Worm (Caenorhabditis elegans) whole organism, mixed stage, embryonic: Measurements from ENCODE around the gene hsp-75.

Experiments
- bed-3 ChIP-seq: fragments of 200-800 bp; sonication (Bioruptor generic); optimal IDR thresholded peaks from 3 replicates; lab custom pipeline; 2018; ENCODE audit warnings: mild to moderate bottlenecking, missing genetic modification characterization, moderate library complexity, missing compliant biosample characterization
- ceh-39 ChIP-seq: fragments of 150-350 bp; optimal IDR thresholded peaks from 2 replicates; lab custom pipeline; 2014; ENCODE audit warnings: missing biosample characterization, missing genetic modification characterization
- ceh-83 ChIP-seq: fragments of 200-800 bp; sonication (Bioruptor generic); optimal IDR thresholded peaks from 2 replicates; lab custom pipeline; 2018; ENCODE audit warnings: mild to moderate bottlenecking, missing genetic modification characterization, missing compliant biosample characterization
- ces-1 ChIP-seq: fragments of 150-350 bp; optimal IDR thresholded peaks from 2 replicates; lab custom pipeline; 2014; ENCODE audit warnings: missing biosample characterization, missing genetic modification reagents, missing genetic modification characterization
- cnd-1 ChIP-seq: fragments of 200-800 bp; sonication (Bioruptor generic); optimal IDR thresholded peaks from 2 replicates; lab custom pipeline; 2018; ENCODE audit warnings: mild to moderate bottlenecking, missing genetic modification characterization, missing compliant biosample characterization
- drap-1 ChIP-seq: fragments of 200-800 bp; sonication (Bioruptor generic); optimal IDR thresholded peaks from 3 replicates; lab custom pipeline; 2018; ENCODE audit warnings: mild to moderate bottlenecking, missing genetic modification characterization, missing compliant biosample characterization
- elt-1 ChIP-seq: sonication (generic microtip); optimal IDR thresholded peaks from 2 replicates; lab custom pipeline; 2017; ENCODE audit warnings: missing genetic modification characterization, mild to moderate bottlenecking, missing compliant biosample characterization, antibody characterized with exemption, moderate library complexity, borderline replicate concordance; ENCODE audit not compliant: insufficient read depth
- elt-3 ChIP-seq: fragments of 150-350 bp; optimal IDR thresholded peaks from 2 replicates; lab custom pipeline; 2014; ENCODE audit warnings: missing biosample characterization, missing genetic modification characterization
- flh-1 ChIP-seq: fragments of 200-800 bp; sonication (Bioruptor generic); optimal IDR thresholded peaks from 2 replicates; lab custom pipeline; 2018; ENCODE audit warnings: mild to moderate bottlenecking, missing genetic modification characterization, moderate library complexity, missing compliant biosample characterization
- ham-2 ChIP-seq: fragments of 200-800 bp; sonication (Bioruptor generic); optimal IDR thresholded peaks from 2 replicates; lab custom pipeline; 2018; ENCODE audit warnings: mild to moderate bottlenecking, missing genetic modification characterization, missing compliant biosample characterization
- hlh-1 ChIP-seq: fragments of 150-350 bp; optimal IDR thresholded peaks from 2 replicates; lab custom pipeline; 2014; ENCODE audit warnings: missing biosample characterization, missing genetic modification reagents, missing genetic modification characterization
- lin-13 ChIP-seq: fragments of 150-350 bp; optimal IDR thresholded peaks from 2 replicates; lab custom pipeline; 2014; ENCODE audit warnings: missing biosample characterization, missing genetic modification characterization
- lin-32 ChIP-seq: fragments of 200-800 bp; sonication (Bioruptor generic); optimal IDR thresholded peaks from 2 replicates; lab custom pipeline; 2018; ENCODE audit warnings: mild to moderate bottlenecking, missing genetic modification characterization, missing compliant biosample characterization
- lsy-2 ChIP-seq: fragments of 150-350 bp; optimal IDR thresholded peaks from 2 replicates; lab custom pipeline; 2014; ENCODE audit warnings: missing biosample characterization, missing genetic modification characterization
- mab-5 ChIP-seq: fragments of 150-350 bp; optimal IDR thresholded peaks from 2 replicates; lab custom pipeline; 2014; ENCODE audit warnings: missing biosample characterization, missing genetic modification characterization
- mep-1 ChIP-seq: fragments of 150-350 bp; optimal IDR thresholded peaks from 2 replicates; lab custom pipeline; 2017; ENCODE audit warnings: missing biosample characterization, missing genetic modification reagents, missing genetic modification characterization, inconsistent platforms
- mls-2 ChIP-seq: sonication (generic microtip); optimal IDR thresholded peaks from 2 replicates; lab custom pipeline; 2016; ENCODE audit warnings: mild to moderate bottlenecking, missing genetic modification characterization, moderate library complexity, missing compliant biosample characterization
- nhr-12 ChIP-seq: fragments of 150-350 bp; optimal IDR thresholded peaks from 2 replicates; lab custom pipeline; 2014; ENCODE audit warnings: missing biosample characterization, missing genetic modification characterization
- nhr-2 ChIP-seq: fragments of 150-350 bp; optimal IDR thresholded peaks from 2 replicates; lab custom pipeline; 2014; ENCODE audit warnings: missing biosample characterization, missing genetic modification characterization
- nhr-237 ChIP-seq: fragments of 150-350 bp; optimal IDR thresholded peaks from 2 replicates; lab custom pipeline; 2014; ENCODE audit warnings: missing biosample characterization, missing genetic modification characterization
- nhr-28 ChIP-seq: fragments of 150-350 bp; optimal IDR thresholded peaks from 2 replicates; lab custom pipeline; 2014; ENCODE audit warnings: missing biosample characterization, missing genetic modification characterization
- nhr-76 ChIP-seq: sonication (generic microtip); optimal IDR thresholded peaks from 2 replicates; lab custom pipeline; 2017; ENCODE audit warnings: missing biosample characterization, missing genetic modification characterization
- pha-4 ChIP-seq: fragments of 150-350 bp; optimal IDR thresholded peaks from 2 replicates; lab custom pipeline; 2018; ENCODE audit warnings: missing biosample characterization, missing genetic modification reagents, missing genetic modification characterization
- snpc-4 ChIP-seq: fragments of 150-350 bp; optimal IDR thresholded peaks from 2 replicates; lab custom pipeline; 2014; ENCODE audit warnings: missing biosample characterization, missing genetic modification characterization
- sptf-1 ChIP-seq: sonication (generic microtip); optimal IDR thresholded peaks from 2 replicates; lab custom pipeline; 2017; ENCODE audit warnings: mild to moderate bottlenecking, missing genetic modification characterization, moderate library complexity, missing compliant biosample characterization
- tbx-8 ChIP-seq: fragments of 200-800 bp; sonication (Bioruptor generic); optimal IDR thresholded peaks from 2 replicates; lab custom pipeline; 2018; ENCODE audit warnings: mild to moderate bottlenecking, missing genetic modification characterization, moderate library complexity, missing compliant biosample characterization
- unc-120 ChIP-seq: sonication (generic microtip); optimal IDR thresholded peaks from 2 replicates; lab custom pipeline; 2017; ENCODE audit warnings: missing genetic modification characterization, missing compliant biosample characterization; ENCODE audit not compliant: poor library complexity, severe bottlenecking
- unc-39 ChIP-seq: fragments of 150-350 bp; optimal IDR thresholded peaks from 2 replicates; lab custom pipeline; 2014; ENCODE audit warnings: missing biosample characterization, missing genetic modification characterization
- unc-62 ChIP-seq: fragments of 150-350 bp; optimal IDR thresholded peaks from 2 replicates; lab custom pipeline; 2014; ENCODE audit warnings: missing biosample characterization, missing genetic modification reagents, missing genetic modification characterization
- zip-8 ChIP-seq: fragments of 150-350 bp; optimal IDR thresholded peaks from 2 replicates; lab custom pipeline; 2014; ENCODE audit warnings: missing biosample characterization, missing genetic modification characterization
- ztf-11 ChIP-seq: fragments of 150-350 bp; optimal IDR thresholded peaks from 2 replicates; lab custom pipeline; 2014; ENCODE audit warnings: missing biosample characterization, missing genetic modification characterization

hsp-75 gene

ce11 chrIII:7215532-7215931 is 11.0 kb downstream of the hsp-75 start:
- TF ChIP-seq nhr-12 (no peak), hlh-1 (peak; percentile 99), unc-120 (tag; lab: Kevin White, UChicago) (peak; percentile 42), flh-1 (GFP tag; lab: Kevin White, UChicago) (no peak)

DNA sequence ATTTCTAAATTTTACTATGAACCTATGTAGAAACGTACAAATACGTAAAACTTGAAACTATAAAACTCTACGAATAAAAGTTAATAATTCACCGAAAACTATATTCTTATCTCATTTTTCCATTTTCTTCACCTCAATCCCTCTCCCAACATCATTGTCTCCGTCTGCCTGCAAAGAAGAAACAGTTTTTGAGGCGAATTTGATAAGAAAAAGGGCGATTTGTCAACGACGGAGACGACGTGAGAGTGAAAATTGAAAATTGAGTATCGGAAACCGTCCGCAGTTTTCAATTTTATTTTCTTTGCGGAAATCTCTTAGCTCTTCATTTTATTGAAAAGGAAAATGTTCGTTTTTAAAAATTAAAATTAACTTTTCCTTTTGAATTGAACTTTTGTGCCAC is 14.5 kb downstream of the hsp-75 start:
- TF ChIP-seq lsy-2 (tag; lab: Kevin White, UChicago) (no peak), tbx-8 (no peak), bed-3 (GFP tag; lab: Kevin White, UChicago) (no peak), mab-5 (tag; lab: Kevin White, UChicago) (no peak), elt-1 (tag; lab: Kevin White, UChicago) (no peak), unc-39 (no peak), ham-2 (GFP tag; lab: Kevin White, UChicago) (no peak), pha-4 (tag; lab: Kevin White, UChicago) (no peak), nhr-76 (tag; lab: Kevin White, UChicago) (no peak), lin-32 (GFP tag; lab: Kevin White, UChicago) (no peak)

- TF ChIP-seq lsy-2 (tag; lab: Kevin White, UChicago) (no peak), mab-5 (tag; lab: Kevin White, UChicago) (no peak), ceh-39 (no peak), hlh-1 (no peak), sptf-1 (tag; lab: Kevin White, UChicago) (no peak), pha-4 (tag; lab: Kevin White, UChicago) (no peak), unc-62 (GFP tag; lab: Kevin White, UChicago) (no peak), tbx-8 (no peak)
Observed at ce11 chrIII:7210486-7210885, 16.0 kb downstream of the hsp-75 start.

DNA sequence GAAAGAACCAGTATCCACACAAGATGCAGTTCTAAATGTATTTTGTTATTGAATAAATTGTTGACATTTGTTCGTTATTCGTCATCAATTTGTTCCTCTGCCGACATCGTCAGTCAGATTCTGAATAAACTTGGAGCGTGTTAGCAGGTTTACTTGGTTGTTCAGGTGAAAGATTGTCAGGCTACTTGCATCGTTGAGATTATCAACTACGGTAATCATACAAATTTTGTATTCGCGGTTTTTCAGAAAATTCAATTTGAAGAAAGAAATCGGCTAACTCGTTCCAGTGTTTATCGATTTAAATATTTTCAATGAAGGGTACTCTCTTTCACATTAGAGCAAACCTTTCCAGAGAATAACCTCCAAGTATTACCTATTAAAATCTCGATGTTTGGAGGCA is 16.8 kb downstream of the hsp-75 start, which contains the start of gene R151.2:
Gene R151.2 (plus strand): TSS at position 247 of the 400 bp plus-strand sequence.
- TF ChIP-seq ztf-11 (tag; lab: Kevin White, UChicago) = no peak
- no peak for TF ChIP-seq nhr-2 (tag; lab: Kevin White, UChicago)
- no peak for TF ChIP-seq hlh-1
- no peak for TF ChIP-seq nhr-237
- no peak for TF ChIP-seq unc-62 (GFP tag; lab: Kevin White, UChicago)
- no peak for TF ChIP-seq mls-2 (tag; lab: Kevin White, UChicago)
- no peak for TF ChIP-seq snpc-4 (tag; lab: Kevin White, UChicago)
- TF ChIP-seq mep-1 (tag; lab: Kevin White, UChicago) = no peak
- no peak for TF ChIP-seq pha-4 (tag; lab: Kevin White, UChicago)
- no peak for TF ChIP-seq cnd-1 (tag; lab: Kevin White, UChicago)
- no peak for TF ChIP-seq nhr-76 (tag; lab: Kevin White, UChicago)
- TF ChIP-seq lin-32 (GFP tag; lab: Kevin White, UChicago) = no peak
- no peak for TF ChIP-seq unc-120 (tag; lab: Kevin White, UChicago)
- TF ChIP-seq nhr-28 (tag; lab: Kevin White, UChicago) = no peak
- TF ChIP-seq elt-1 (tag; lab: Kevin White, UChicago) = no peak
- no peak for TF ChIP-seq flh-1 (GFP tag; lab: Kevin White, UChicago)
- TF ChIP-seq drap-1 (GFP tag; lab: Kevin White, UChicago) = no peak
- no peak for TF ChIP-seq lsy-2 (tag; lab: Kevin White, UChicago)
- no peak for TF ChIP-seq mab-5 (tag; lab: Kevin White, UChicago)
- TF ChIP-seq, all 35 proteins: peak for 0

DNA sequence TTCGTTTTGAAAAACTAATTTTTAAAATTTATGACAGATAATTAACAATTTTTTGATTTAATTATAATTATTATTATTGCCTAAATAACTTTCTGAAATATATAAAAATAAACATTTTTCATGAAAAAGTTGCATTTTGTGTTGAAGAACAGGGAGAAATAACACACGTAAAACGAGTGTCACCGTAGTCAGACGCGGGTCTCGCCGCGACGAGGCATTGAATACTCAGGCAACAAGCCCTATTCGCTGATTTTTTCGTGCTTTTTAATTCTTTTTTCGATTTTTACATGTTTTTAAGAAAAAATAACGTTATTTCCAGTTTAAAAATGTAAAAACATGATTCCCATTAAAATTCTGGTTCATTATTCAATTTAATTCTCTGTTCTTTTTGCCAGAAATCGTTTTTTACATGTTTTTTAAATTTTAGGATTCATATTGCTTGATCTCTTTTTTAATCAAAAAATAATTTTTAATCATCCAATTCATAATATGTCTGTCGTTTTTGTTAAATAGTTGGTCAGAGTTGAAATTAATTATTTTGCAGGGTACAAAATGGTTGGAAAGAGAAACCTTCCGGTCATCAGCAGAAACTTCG is 18.5 kb downstream of the hsp-75 start, which contains the start of gene rpl-6:
Gene rpl-6 (plus strand): TSS at position 545 of the 595 bp plus-strand sequence.
- TF ChIP-seq lin-13 (tag; lab: Kevin White, UChicago) = peak; percentile 86
- no peak for TF ChIP-seq snpc-4 (tag; lab: Kevin White, UChicago)
- TF ChIP-seq mep-1 (tag; lab: Kevin White, UChicago) = peak; percentile 99
- TF ChIP-seq sptf-1 (tag; lab: Kevin White, UChicago) = peak; percentile 55
- TF ChIP-seq lsy-2 (tag; lab: Kevin White, UChicago) = peak; percentile 99
- TF ChIP-seq ceh-83 (GFP tag; lab: Kevin White, UChicago) = no peak
- peak; percentile 52 for TF ChIP-seq ham-2 (GFP tag; lab: Kevin White, UChicago)
- peak; percentile 89 for TF ChIP-seq pha-4 (tag; lab: Kevin White, UChicago)
- TF ChIP-seq nhr-12 = no peak
- TF ChIP-seq unc-120 (tag; lab: Kevin White, UChicago) = peak; percentile 67
- peak; percentile 50 for TF ChIP-seq hlh-1
- TF ChIP-seq unc-62 (GFP tag; lab: Kevin White, UChicago) = peak; percentile 1
- TF ChIP-seq ces-1 = peak; percentile 64
- TF ChIP-seq zip-8 = no peak
- TF ChIP-seq ceh-39 = peak; percentile 75
- peak; percentile 89 for TF ChIP-seq nhr-237
- no peak for TF ChIP-seq elt-3
- TF ChIP-seq mls-2 (tag; lab: Kevin White, UChicago) = no peak
